In the genomic region with DNA sequence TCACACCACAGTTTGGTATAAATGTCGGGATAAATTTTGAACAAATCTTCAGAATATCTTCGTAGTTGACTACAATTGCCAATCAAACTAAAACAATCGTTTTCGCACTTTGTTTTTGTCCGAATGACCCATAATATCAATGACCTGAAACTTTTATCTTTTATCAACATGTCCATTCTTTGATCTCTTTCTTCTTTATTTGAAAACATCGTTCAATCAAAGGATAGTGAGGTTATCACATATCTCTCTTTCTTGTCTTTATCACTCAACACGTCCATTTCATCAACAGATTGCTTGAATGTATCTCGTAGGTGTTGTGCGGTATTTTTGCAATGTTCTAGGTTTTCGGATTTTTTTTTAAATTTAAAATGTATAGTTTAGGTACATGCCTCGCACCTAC, we compare ENCODE assay signal across 5 worm cellular contexts.
TF ChIP-seq lines count a peak whose summit lies in the region.

No protein-coding gene starts in this region.

TF ChIP-seq in whole organism, L1 larva, 84 proteins besides CTCF, POLR2A, EP300 and RAD21:
- TF ChIP-seq lin-14 (GFP tag; optimal IDR thresholded peaks at IDR 0.05; lab: Kevin White, UChicago): peak; percentile 7
- TF ChIP-seq lsy-2 (tag; optimal IDR thresholded peaks at IDR 0.05; lab: Kevin White, UChicago): peak in 1 of 2 experiments; percentile 23
- peak; percentile 69 for TF ChIP-seq blmp-1 (tag; optimal IDR thresholded peaks at IDR 0.05; lab: Kevin White, UChicago)
- TF ChIP-seq nhr-20 (tag; optimal IDR thresholded peaks at IDR 0.05; lab: Kevin White, UChicago): peak; percentile 49
- peak; percentile 62 for TF ChIP-seq nhr-85 (tag; lab: Kevin White, UChicago)
- no peak for TF ChIP-seq fkh-4 (tag; optimal IDR thresholded peaks at IDR 0.05; lab: Kevin White, UChicago; ENCODE audit: borderline replicate concordance)
- TF ChIP-seq F16B12.6 (tag; optimal IDR thresholded peaks at IDR 0.05; lab: Kevin White, UChicago): no peak
- no peak for TF ChIP-seq irx-1 (tag; optimal IDR thresholded peaks at IDR 0.05; lab: Kevin White, UChicago)
- TF ChIP-seq elt-3 (tag; optimal IDR thresholded peaks at IDR 0.05; lab: Kevin White, UChicago): peak in 5 of 6 experiments; percentile 27 to 66 (median 53)

TF ChIP-seq in whole organism, L2 larva, 48 proteins besides CTCF, POLR2A, EP300 and RAD21:
- TF ChIP-seq nhr-6 (tag; optimal IDR thresholded peaks at IDR 0.05; lab: Kevin White, UChicago) (no peak), blmp-1 (tag; optimal IDR thresholded peaks at IDR 0.05; lab: Kevin White, UChicago; ENCODE audit: insufficient read depth) (peak; percentile 17), lsy-2 (tag; optimal IDR thresholded peaks at IDR 0.05; lab: Kevin White, UChicago) (peak in 1 of 2 experiments; percentile 1), fos-1 (tag; optimal IDR thresholded peaks at IDR 0.05; lab: Kevin White, UChicago) (peak; percentile 22), sma-9 (GFP tag; optimal IDR thresholded peaks at IDR 0.05; lab: Kevin White, UChicago) (peak; percentile 81), sma-9 (tag; optimal IDR thresholded peaks at IDR 0.05; lab: Kevin White, UChicago) (no peak), crh-2 (tag; optimal IDR thresholded peaks at IDR 0.05; lab: Kevin White, UChicago) (peak; percentile 21), C34F6.9 (tag; optimal IDR thresholded peaks at IDR 0.05; lab: Kevin White, UChicago) (no peak), nhr-21 (tag; optimal IDR thresholded peaks at IDR 0.05; lab: Kevin White, UChicago) (peak; percentile 39), mab-5 (tag; optimal IDR thresholded peaks at IDR 0.05; lab: Kevin White, UChicago) (no peak)

TF ChIP-seq in whole organism, L3 larva, 47 proteins besides CTCF, POLR2A, EP300 and RAD21:
- TF ChIP-seq nhr-23 (tag; optimal IDR thresholded peaks at IDR 0.05; lab: Kevin White, UChicago): peak; percentile 84
- peak in 2 of 3 experiments; percentile 42 to 67 for TF ChIP-seq elt-3 (tag; optimal IDR thresholded peaks at IDR 0.05; lab: Kevin White, UChicago)
- peak; percentile 28 for TF ChIP-seq nhr-25 (tag; optimal IDR thresholded peaks at IDR 0.05; lab: Kevin White, UChicago)
- TF ChIP-seq nhr-43 (tag; optimal IDR thresholded peaks at IDR 0.05; lab: Kevin White, UChicago; ENCODE audit: poor library complexity, severe bottlenecking): peak; percentile 69
- no peak for TF ChIP-seq jun-1 (tag; optimal IDR thresholded peaks at IDR 0.05; lab: Kevin White, UChicago)
- TF ChIP-seq nfya-1 (tag; optimal IDR thresholded peaks at IDR 0.05; lab: Kevin White, UChicago; ENCODE audit: insufficient read depth): no peak
- no peak for TF ChIP-seq egl-27 (tag; optimal IDR thresholded peaks at IDR 0.05; lab: Kevin White, UChicago)

TF ChIP-seq in whole organism, L4 larva, 104 proteins besides CTCF, POLR2A, EP300 and RAD21:
- TF ChIP-seq madf-9 (GFP tag; conservative IDR thresholded peaks at IDR 0.05; lab: Robert Waterston, UW) (no peak), lin-38 (GFP tag; IDR thresholded peaks at IDR 0.05; lab: Robert Waterston, UW) (no peak), daf-16 (GFP tag; optimal IDR thresholded peaks at IDR 0.05; lab: Kevin White, UChicago) (peak in 1 of 2 experiments; percentile 0), daf-16 (tag; optimal IDR thresholded peaks at IDR 0.05; lab: Kevin White, UChicago) (no peak), hlh-30 (tag; optimal IDR thresholded peaks at IDR 0.05; lab: Kevin White, UChicago; ENCODE audit: insufficient read depth) (peak; percentile 12), nhr-28 (tag; optimal IDR thresholded peaks at IDR 0.05; lab: Kevin White, UChicago) (peak; percentile 75), lin-39 (tag; optimal IDR thresholded peaks at IDR 0.05; lab: Kevin White, UChicago) (no peak), T20F7.1 (GFP tag; optimal IDR thresholded peaks at IDR 0.05; lab: Kevin White, UChicago) (no peak), jun-1 (tag; optimal IDR thresholded peaks at IDR 0.05; lab: Kevin White, UChicago) (no peak), ceh-20 (GFP tag; IDR thresholded peaks at IDR 0.05; lab: Robert Waterston, UW) (no peak), tra-1 (GFP tag; IDR thresholded peaks at IDR 0.05; lab: Robert Waterston, UW) (no peak), F37D6.2 (tag; optimal IDR thresholded peaks at IDR 0.05; lab: Kevin White, UChicago) (no peak)

TF ChIP-seq in whole organism, mixed stage, embryonic, 35 proteins besides CTCF, POLR2A, EP300 and RAD21:
- TF ChIP-seq ces-1 (GFP tag; optimal IDR thresholded peaks at IDR 0.05; lab: Kevin White, UChicago) (no peak), elt-3 (tag; optimal IDR thresholded peaks at IDR 0.05; lab: Kevin White, UChicago) (peak; percentile 40)
TF ChIP-seq in whole organism, mixed stage, embryonic: peak in this region for 1.
